Worm (Caenorhabditis elegans) whole organism, L4/young adult: ENCODE measurements around the gene C11G6.2.

Source experiments
- W03F9.2 ChIP-seq: fragments of 150-350 bp; optimal IDR thresholded peaks from 2 replicates; lab custom pipeline; 2014; ENCODE audit warnings: missing biosample characterization, missing genetic modification characterization
- dao-5 ChIP-seq: sonication (generic microtip); optimal IDR thresholded peaks from 2 replicates; lab custom pipeline; 2016; ENCODE audit warnings: missing genotype, missing genetic modification characterization, moderate library complexity, missing compliant biosample characterization
- him-1 ChIP-seq: sonication (generic microtip); optimal IDR thresholded peaks from 2 replicates; lab custom pipeline; 2016; ENCODE audit warnings: missing genotype, missing genetic modification reagents, missing genetic modification characterization, missing compliant biosample characterization

The C11G6.2 gene

DNA sequence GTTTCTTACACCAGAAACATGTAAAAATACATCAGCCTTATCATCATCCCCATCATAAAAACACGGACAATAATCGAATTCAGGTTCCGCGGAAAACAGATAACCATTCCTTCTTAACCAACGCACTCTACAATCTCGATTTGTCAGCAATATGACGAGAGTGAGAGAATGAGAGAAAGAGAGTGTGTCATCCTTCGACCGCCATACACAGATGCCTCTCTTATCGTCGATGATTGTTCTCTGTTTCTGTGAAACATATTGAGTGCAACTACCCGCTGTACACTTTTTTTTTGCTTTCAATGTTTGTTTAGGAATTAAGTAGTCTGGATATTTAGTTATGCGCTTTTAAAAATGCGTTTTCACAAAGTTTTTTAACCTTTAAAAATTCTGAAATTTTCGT is 20.6 kb downstream of the C11G6.2 start:
- TF ChIP-seq W03F9.2 (tag; lab: Kevin White, UChicago), result no peak
- no peak for TF ChIP-seq dao-5
- TF ChIP-seq him-1, result no peak

DNA sequence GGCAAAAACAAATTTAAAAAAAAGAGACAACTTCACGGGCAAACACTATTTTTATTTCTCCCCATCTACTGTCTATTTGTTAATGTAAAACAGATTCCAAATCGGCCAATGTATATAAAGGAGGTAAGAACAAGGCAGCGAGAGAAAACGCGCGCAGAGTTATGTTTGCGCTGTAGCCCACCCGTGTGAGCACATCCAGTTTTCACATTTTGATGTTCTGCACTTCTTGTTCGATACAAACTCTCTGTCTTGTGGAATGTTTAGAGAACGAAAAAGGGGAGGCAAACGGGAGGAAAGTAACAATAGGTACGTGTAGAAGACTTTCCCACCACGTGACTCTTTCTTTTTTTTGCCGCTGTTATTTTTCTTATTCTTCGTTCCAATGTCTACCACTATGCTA is 24.1 kb downstream of the C11G6.2 start:
- TF ChIP-seq W03F9.2 (tag; lab: Kevin White, UChicago), result no peak
- TF ChIP-seq dao-5, result no peak
- TF ChIP-seq him-1, result no peak

DNA sequence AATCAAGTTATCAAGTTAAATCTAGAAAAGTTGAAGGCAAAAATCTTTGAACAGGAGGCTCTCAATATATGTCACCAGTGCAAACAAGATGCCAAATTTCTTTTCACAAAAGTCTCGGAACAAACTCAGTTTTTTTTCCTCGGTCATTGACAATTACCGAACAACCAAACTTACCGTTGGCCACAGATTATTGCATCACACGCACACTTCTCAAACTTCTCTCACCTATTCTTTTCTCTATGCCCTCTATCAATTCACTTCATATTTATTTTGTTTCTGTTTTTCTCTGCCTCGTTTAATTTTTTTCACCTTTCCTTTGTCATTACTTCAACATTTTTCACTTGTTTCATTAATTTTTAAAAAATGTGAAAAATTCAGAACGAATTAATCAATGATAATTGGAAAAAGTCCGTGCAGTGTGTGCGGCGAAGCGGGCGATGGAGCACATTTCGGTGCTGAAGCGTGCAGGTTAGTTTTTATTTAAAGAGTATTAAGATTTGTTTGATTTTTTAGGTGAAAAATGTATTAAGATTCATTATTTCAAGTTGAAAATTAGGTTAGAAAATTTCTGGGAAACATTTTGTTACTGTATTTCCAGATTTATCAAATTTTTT is 26.3 kb downstream of the C11G6.2 start, which contains the start of gene nhr-28:
Gene nhr-28 (plus strand): TSS at position 379 of the 614 bp plus-strand sequence.
- TF ChIP-seq dao-5 (no peak), him-1 (no peak), W03F9.2 (tag; lab: Kevin White, UChicago) (no peak)

DNA sequence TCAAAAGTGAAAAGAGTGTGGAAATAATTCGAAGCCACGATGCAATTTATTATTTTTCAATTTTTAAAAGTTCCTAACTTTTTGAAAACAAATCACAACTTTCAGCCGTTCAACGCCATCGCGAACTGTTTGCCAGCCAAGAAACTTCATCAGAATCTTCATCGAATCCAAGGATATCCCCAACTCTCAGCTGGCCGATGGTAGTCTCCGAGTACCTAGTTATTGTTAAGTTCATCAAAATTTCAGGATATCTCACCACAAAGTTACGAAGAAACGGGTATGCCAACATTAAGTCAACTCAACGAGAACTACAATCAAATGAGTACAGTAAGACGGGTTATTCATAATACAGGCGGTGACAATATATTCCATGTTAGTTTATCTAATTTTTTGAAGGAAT is 27.9 kb downstream of the C11G6.2 start:
- no peak for TF ChIP-seq dao-5
- TF ChIP-seq him-1, result no peak
- TF ChIP-seq W03F9.2 (tag; lab: Kevin White, UChicago), result no peak

DNA sequence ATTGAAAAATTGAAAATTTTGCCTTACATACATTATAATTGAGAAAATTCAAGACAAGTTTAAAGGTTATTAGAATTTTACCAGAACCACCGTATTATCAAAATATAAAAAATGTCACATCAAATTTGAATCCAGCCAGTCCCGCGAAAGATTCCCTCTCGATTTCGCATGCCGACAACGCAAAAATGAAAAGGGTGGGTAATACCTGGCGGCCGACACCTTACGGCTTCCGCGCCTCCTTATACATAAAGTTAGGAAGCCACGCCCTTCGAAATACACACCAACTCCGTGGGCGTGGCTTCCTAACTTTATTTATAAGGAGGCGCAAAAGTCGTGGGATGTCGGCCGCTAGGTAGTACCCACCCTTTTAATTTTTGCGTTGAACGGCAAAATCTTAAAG is 29.1 kb downstream of the C11G6.2 start:
- TF ChIP-seq him-1 (no peak), dao-5 (no peak), W03F9.2 (tag; lab: Kevin White, UChicago) (no peak)

DNA sequence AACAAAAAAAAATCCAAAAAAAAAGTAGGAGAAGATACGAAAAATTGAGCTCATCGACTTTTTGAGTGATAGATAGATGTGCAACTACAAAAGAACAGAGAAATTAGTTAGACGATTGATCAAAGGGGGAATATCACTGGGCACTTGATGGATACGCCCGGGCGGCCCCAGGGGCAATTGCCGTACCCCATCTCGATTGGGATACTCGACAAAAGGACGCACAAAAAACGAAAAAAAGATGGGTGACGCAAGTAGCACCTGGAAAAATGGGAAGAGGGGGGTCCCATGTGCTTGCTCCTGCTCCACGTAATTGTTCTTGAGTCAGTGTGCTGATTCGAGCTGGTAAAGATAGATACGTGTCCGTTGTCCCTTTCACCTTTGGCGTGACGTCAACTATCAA is 32.6 kb downstream of the C11G6.2 start:
- TF ChIP-seq W03F9.2 (tag; lab: Kevin White, UChicago) (no peak), him-1 (no peak), dao-5 (no peak)

DNA sequence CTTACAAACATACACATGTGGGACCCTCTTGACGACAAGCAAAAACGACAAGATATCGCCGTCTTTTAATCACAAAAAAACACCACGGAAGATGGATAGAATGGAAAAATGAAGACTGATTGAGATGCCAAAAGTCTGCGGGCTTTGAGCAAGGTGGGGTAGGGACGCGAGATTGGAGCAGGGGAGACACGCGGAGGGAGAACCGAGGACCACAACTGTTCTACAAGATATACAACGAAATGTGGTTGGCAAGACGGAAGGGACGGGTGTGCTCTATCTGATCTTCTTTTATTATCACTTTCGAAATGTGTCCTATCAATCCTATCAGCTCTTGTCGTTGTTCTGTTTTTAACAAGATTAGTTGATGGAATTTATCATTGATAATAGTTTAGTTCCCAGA is 35.2 kb downstream of the C11G6.2 start:
- TF ChIP-seq him-1 (no peak), dao-5 (no peak), W03F9.2 (tag; lab: Kevin White, UChicago) (no peak)

DNA sequence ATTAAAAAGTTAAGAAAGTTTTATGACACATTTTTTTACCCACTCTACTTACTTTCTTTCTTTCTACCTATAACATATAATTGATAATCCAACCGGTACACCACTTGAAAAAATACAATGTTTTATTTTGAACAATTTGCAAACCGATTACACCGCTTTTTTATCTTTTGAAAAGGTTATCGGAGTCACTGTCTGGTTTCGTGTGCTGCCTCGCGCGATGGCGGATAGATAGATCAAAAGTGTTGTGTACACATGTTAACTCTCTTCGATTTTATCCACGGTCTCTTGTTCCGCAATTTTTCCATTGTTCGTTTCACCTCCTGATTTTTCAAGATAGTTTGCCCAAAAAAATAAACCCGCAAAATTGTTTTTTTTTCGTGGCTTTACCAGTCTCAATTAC is 38.1 kb downstream of the C11G6.2 start:
- TF ChIP-seq him-1, result no peak
- TF ChIP-seq dao-5, result no peak
- TF ChIP-seq W03F9.2 (tag; lab: Kevin White, UChicago), result no peak

DNA sequence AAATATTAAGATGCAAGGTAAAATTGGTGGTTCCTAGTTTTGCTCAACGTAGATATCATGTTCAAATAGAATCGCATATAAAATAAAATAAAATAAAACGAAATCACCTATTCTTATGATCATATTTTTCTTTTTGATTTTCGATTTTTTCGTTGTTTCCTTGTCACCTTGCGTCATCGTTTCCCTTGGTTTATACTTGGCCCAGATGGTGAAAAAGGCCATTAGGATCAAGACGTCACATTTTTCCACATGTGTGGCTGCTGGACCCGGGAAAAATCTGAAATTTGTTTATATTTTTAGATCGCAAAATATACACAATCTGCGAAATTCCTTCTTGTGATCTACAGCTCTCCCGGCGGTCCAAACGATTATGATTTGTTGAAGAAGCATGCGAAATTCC is 38.6 kb downstream of the C11G6.2 start, which contains the start of gene ace-1:
Gene ace-1 (plus strand): TSS at position 301 of the 400 bp plus-strand sequence.
- no peak for TF ChIP-seq him-1
- no peak for TF ChIP-seq W03F9.2 (tag; lab: Kevin White, UChicago)
- TF ChIP-seq dao-5, result no peak

DNA sequence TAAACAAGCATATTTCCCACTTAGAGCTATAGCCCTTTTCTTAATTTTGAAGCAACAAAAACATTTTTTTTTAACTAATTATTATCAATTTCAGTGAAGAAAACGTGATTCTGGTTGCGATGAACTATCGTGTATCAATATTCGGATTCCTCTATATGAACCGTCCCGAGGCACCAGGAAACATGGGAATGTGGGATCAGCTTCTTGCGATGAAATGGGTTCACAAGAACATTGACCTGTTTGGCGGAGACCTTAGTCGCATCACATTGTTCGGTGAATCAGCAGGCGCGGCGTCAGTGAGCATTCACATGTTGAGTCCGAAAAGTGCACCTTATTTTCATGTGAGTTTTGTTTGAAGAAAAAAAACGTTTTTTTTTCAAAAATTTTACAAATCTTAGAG is 40.5 kb downstream of the C11G6.2 start:
- TF ChIP-seq W03F9.2 (tag; lab: Kevin White, UChicago), result no peak
- no peak for TF ChIP-seq him-1
- no peak for TF ChIP-seq dao-5

DNA sequence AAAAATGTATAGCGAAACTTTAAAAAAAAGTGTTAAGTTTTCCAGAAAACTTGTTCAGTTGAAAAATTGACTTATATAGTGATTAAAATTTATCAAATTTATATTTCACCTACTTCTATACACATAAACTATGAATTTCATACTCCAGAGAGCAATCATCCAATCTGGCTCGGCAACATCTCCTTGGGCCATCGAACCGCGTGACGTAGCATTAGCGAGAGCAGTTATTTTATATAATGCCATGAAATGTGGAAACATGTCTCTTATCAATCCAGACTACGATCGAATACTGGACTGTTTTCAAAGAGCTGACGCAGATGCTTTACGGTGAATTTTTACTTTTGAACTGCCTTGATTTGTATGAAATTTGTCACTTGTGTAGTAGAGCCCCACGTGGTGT is 41.0 kb downstream of the C11G6.2 start:
- TF ChIP-seq dao-5, result no peak
- TF ChIP-seq him-1, result no peak
- TF ChIP-seq W03F9.2 (tag; lab: Kevin White, UChicago), result no peak

DNA sequence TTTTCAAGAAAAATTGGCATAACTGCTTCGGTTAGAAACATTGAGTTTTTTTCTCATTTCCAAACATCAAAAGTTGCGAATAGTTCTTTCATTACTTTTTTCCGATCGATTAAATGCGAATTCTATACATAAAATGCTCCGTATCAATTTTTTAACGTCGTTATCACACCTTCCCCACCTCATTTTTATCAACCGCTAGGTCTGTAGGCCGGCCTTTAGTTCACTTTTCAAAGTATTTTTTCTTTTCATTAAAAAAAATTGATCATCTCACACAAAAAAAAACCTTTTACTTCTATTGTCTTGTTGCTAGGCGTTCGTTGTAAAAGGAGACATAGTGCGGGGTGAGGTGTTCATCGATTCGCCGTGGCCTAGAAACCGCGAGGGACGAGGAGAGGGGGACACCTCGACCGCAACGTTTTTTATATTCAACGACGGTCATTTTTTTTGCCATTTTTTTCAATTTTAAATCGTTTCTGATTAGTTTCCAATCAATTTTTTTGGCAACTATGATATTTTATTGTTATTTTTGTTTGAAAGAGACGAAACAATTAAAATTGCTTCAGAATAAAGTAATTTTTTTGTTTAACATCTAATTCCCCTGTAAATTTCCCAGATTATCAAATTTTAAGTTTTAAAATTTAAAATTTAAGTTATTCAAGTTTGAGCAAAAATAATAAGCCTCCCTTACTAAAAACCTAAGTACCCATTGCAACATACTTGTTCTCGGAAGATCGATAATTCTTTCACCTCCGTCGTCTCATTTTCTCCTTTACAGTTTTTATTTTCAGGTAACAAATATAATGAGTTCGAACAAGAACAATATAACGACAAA is 47.6 kb downstream of the C11G6.2 start, which contains the start of gene sur-7:
Gene sur-7 (plus strand): TSS at position 782 of the 832 bp plus-strand sequence.
- TF ChIP-seq W03F9.2 (tag; lab: Kevin White, UChicago) (no peak), him-1 (no peak), dao-5 (no peak)

DNA sequence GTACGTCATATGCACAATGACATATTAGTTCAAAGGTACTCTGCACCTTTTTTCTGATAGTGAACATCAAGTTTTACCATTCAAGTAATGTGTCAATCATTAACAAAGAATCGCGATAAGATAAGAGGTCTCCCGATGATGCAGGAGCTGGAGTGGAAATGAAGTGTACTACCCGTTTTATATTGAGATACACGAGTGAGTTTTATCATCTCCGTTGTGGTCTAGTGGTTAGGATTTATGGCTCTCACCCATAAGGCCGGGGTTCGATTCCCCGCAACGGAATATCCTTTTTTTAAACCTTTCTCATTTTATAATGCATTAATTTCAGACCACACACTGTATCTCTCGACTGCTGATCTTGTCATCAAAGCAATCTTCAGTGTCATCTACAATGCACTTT is 49.5 kb downstream of the C11G6.2 start:
- peak; percentile 40 for TF ChIP-seq dao-5
- TF ChIP-seq W03F9.2 (tag; lab: Kevin White, UChicago), result peak; percentile 59
- peak; percentile 7 for TF ChIP-seq him-1
